Worm (Caenorhabditis elegans) whole organism, L2 larva: ENCODE data around the gene tag-123.

Experiments used
- C34F6.9 ChIP-seq: fragments of 150-350 bp; optimal IDR thresholded peaks from 2 replicates; lab custom pipeline; 2014; ENCODE audit warnings: missing biosample characterization, missing genetic modification characterization
- F13H6.1 ChIP-seq: sonication (generic microtip); optimal IDR thresholded peaks from 2 replicates; lab custom pipeline; 2016; ENCODE audit warnings: missing genetic modification characterization, missing compliant biosample characterization
- Y55F3AM.14 ChIP-seq: fragments of 200-800 bp; sonication (Bioruptor generic); optimal IDR thresholded peaks from 2 replicates; lab custom pipeline; 2018; ENCODE audit warnings: mild to moderate bottlenecking, missing genetic modification characterization, missing compliant biosample characterization
- ZK546.5 ChIP-seq: sonication (generic microtip); optimal IDR thresholded peaks from 2 replicates; lab custom pipeline; 2017; ENCODE audit warnings: missing biosample characterization, missing genetic modification characterization
- alr-1 ChIP-seq: fragments of 150-350 bp; optimal IDR thresholded peaks from 2 replicates; lab custom pipeline; 2014; ENCODE audit warnings: missing biosample characterization, missing genetic modification characterization
- blmp-1 ChIP-seq: sonication (generic microtip); optimal IDR thresholded peaks from 2 replicates; lab custom pipeline; 2017; ENCODE audit warnings: missing genetic modification characterization, mild to moderate bottlenecking, missing compliant biosample characterization, antibody characterized with exemption, moderate library complexity; ENCODE audit not compliant: insufficient read depth
- ceh-16 ChIP-seq: fragments of 150-350 bp; optimal IDR thresholded peaks from 2 replicates; lab custom pipeline; 2014; ENCODE audit warnings: missing biosample characterization, missing genetic modification characterization
- ceh-82 ChIP-seq: fragments of 150-350 bp; optimal IDR thresholded peaks from 2 replicates; lab custom pipeline; 2014; ENCODE audit warnings: missing biosample characterization, missing genetic modification characterization
- crh-2 ChIP-seq: sonication (generic microtip); optimal IDR thresholded peaks from 2 replicates; lab custom pipeline; 2017; ENCODE audit warnings: missing biosample characterization, missing genetic modification characterization
- egl-27 ChIP-seq: sonication (generic microtip); optimal IDR thresholded peaks from 3 replicates; lab custom pipeline; 2017; ENCODE audit warnings: missing biosample characterization, missing genetic modification reagents, missing genetic modification characterization
- elt-1 ChIP-seq: fragments of 150-350 bp; optimal IDR thresholded peaks from 2 replicates; lab custom pipeline; 2014; ENCODE audit warnings: missing biosample characterization, missing genetic modification characterization
- elt-3 ChIP-seq: sonication (generic microtip); optimal IDR thresholded peaks from 2 replicates; lab custom pipeline; 2017; ENCODE audit warnings: missing biosample characterization, missing genetic modification characterization
- fos-1 ChIP-seq: fragments of 150-350 bp; optimal IDR thresholded peaks from 2 replicates; lab custom pipeline; 2014; ENCODE audit warnings: missing biosample characterization, missing genetic modification characterization
- lin-11 ChIP-seq: fragments of 150-350 bp; sonication (generic microtip); optimal IDR thresholded peaks from 2 replicates; lab custom pipeline; 2014; ENCODE audit warnings: missing biosample characterization, missing genetic modification characterization, inconsistent platforms, mixed read lengths
- lin-13 ChIP-seq: fragments of 150-350 bp; optimal IDR thresholded peaks from 2 replicates; lab custom pipeline; 2014; ENCODE audit warnings: missing biosample characterization, missing genetic modification reagents, missing genetic modification characterization
- lin-39 ChIP-seq: fragments of 150-350 bp; optimal IDR thresholded peaks from 2 replicates; lab custom pipeline; 2014; ENCODE audit warnings: missing biosample characterization, missing genetic modification reagents, missing genetic modification characterization
- mab-5 ChIP-seq: fragments of 150-350 bp; optimal IDR thresholded peaks from 2 replicates; lab custom pipeline; 2014; ENCODE audit warnings: missing biosample characterization, missing genetic modification characterization
- mbf-1 ChIP-seq: sonication (generic microtip); optimal IDR thresholded peaks from 2 replicates; lab custom pipeline; 2017; ENCODE audit warnings: missing biosample characterization, missing genetic modification characterization
- mdl-1 ChIP-seq, 2 experiments: fragments of 150-350 bp in 1 of 2; sonication (generic microtip) in 1 of 2; optimal IDR thresholded peaks; 2 replicates each; lab custom pipeline; 2017; ENCODE audit warnings: missing biosample characterization in 2 of 2, missing genetic modification characterization in 2 of 2
- nhr-11 ChIP-seq: fragments of 150-350 bp; optimal IDR thresholded peaks from 2 replicates; lab custom pipeline; 2014; ENCODE audit warnings: missing biosample characterization, missing genetic modification characterization
- nhr-12 ChIP-seq: fragments of 150-350 bp; optimal IDR thresholded peaks from 2 replicates; lab custom pipeline; 2014; ENCODE audit warnings: missing biosample characterization, missing genetic modification characterization
- nhr-129 ChIP-seq: fragments of 150-350 bp; optimal IDR thresholded peaks from 2 replicates; lab custom pipeline; 2014; ENCODE audit warnings: missing biosample characterization, missing genetic modification characterization
- nhr-21 ChIP-seq: fragments of 150-350 bp; optimal IDR thresholded peaks from 2 replicates; lab custom pipeline; 2014; ENCODE audit warnings: missing biosample characterization, missing genetic modification characterization
- nhr-23 ChIP-seq: fragments of 150-350 bp; optimal IDR thresholded peaks from 2 replicates; lab custom pipeline; 2014; ENCODE audit warnings: missing biosample characterization, missing genetic modification reagents, missing genetic modification characterization
- nhr-77 ChIP-seq: fragments of 150-350 bp; optimal IDR thresholded peaks from 2 replicates; lab custom pipeline; 2014; ENCODE audit warnings: missing biosample characterization, missing genetic modification characterization
- peb-1 ChIP-seq: fragments of 150-350 bp; optimal IDR thresholded peaks from 2 replicates; lab custom pipeline; 2014; ENCODE audit warnings: missing biosample characterization, missing genetic modification characterization
- sma-3 ChIP-seq: sonication (generic microtip); optimal IDR thresholded peaks from 2 replicates; lab custom pipeline; 2016; ENCODE audit warnings: missing genetic modification reagents, missing genetic modification characterization, missing compliant biosample characterization
- sma-9 ChIP-seq, 2 experiments: fragments of 150-350 bp in 1 of 2; sonication (generic microtip) in 1 of 2; optimal IDR thresholded peaks; 2 replicates each; lab custom pipeline; 2014 to 2016; ENCODE audit warnings: missing genetic modification characterization in 2 of 2, mild to moderate bottlenecking in 1 of 2, missing biosample characterization in 1 of 2, missing compliant biosample characterization in 1 of 2, missing genetic modification reagents in 1 of 2, moderate library complexity in 1 of 2
- unc-62 ChIP-seq: fragments of 150-350 bp; optimal IDR thresholded peaks from 2 replicates; lab custom pipeline; 2014; ENCODE audit warnings: missing biosample characterization, missing genetic modification reagents, missing genetic modification characterization
- zag-1 ChIP-seq: fragments of 150-350 bp; optimal IDR thresholded peaks from 2 replicates; lab custom pipeline; 2014; ENCODE audit warnings: missing biosample characterization, missing genetic modification characterization
- ztf-4 ChIP-seq: fragments of 150-350 bp; optimal IDR thresholded peaks from 2 replicates; lab custom pipeline; 2014; ENCODE audit warnings: missing biosample characterization, missing genetic modification characterization

tag-123 gene

DNA sequence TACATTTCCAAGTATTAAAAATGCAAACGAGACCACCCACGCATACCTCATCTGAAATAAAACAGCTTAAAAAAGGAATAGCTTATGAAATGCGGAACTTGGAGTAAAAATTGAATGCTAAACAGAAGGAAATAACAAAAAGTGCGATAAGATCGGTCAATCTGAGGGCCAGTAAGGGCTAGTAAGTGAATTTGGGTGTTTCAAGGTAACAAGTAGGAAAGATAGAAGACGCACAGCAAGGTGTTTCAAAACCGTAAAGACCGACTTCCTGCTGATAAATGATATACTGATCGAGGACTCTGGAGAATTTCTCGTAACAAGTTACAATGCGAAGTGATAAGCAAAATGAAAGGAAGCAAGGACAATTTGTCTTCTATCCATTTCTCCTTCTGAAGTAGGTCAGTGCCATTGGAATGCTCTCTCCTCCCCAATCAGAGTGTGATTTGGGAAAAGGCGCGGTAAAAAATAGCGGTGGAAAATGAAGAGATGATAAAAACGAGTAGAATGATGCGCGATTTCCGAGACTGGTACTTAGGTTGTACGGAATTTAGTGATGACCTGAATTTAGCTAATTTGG is 33.8 kb upstream of the tag-123 start, which contains the start of gene dpy-6:
Gene dpy-6 (minus strand): TSS at position 51 of the 577 bp plus-strand sequence.
- TF ChIP-seq elt-1 (tag; lab: Kevin White, UChicago) (no peak), blmp-1 (tag; lab: Kevin White, UChicago) (peak; percentile 20), nhr-21 (tag; lab: Kevin White, UChicago) (peak; percentile 36), sma-3 (GFP tag; lab: Kevin White, UChicago) (peak; percentile 38)
- TF ChIP-seq, all 48 proteins: peak for 3

DNA sequence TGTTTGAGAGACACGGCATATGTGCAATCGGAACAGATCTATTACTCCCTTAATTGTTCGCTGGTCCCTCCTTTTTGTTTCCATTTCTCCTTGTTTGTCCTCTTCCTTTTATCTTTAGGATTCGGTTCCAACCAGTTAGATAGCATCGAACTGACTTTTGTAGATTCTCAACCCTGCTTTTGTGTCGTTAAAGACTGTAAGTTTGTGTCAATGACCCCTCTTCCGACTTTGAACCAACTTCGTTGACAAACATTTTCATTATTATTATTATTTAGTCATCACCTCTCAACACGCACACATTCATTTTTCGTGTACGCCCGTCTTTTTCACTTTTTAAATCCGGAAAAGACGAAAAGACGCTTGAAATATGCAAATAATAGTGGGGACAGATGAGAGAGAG is 24.3 kb upstream of the tag-123 start, which contains the start of gene F16F9.1:
Gene F16F9.1 (plus strand): TSS at position 301 of the 400 bp plus-strand sequence.
- TF ChIP-seq nhr-11 (tag; lab: Kevin White, UChicago) = no peak
- no peak for TF ChIP-seq nhr-77 (tag; lab: Kevin White, UChicago)
- no peak for TF ChIP-seq ceh-82 (tag; lab: Kevin White, UChicago)
- TF ChIP-seq mbf-1 (tag; lab: Kevin White, UChicago) = no peak
- TF ChIP-seq sma-9 (GFP tag; optimal IDR thresholded peaks at IDR 0.05; lab: Kevin White, UChicago) = no peak
- no peak for TF ChIP-seq sma-9 (tag; optimal IDR thresholded peaks at IDR 0.05; lab: Kevin White, UChicago)
- no peak for TF ChIP-seq peb-1 (tag; lab: Kevin White, UChicago)
- TF ChIP-seq nhr-129 (tag; lab: Kevin White, UChicago) = no peak
- no peak for TF ChIP-seq fos-1 (tag; lab: Kevin White, UChicago)

DNA sequence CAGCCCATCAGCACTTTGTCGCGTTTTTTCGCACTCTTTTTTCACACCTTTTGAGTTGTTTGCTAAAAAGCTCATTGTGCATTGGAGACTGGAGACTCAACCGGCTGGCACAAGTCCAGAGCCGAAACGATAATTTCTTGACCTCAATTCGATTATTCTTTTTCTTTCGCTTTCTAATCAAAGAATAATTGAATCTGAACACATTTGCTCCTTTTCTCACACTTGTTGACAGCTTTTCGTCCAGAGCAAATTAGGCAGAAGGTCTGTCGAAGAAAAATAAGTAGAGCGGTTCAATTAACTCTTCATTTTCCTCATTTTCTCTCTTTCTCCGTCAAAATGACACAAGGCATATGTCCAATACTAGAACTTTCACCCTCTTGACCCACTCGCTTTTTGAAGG is 23.1 kb upstream of the tag-123 start:
- TF ChIP-seq blmp-1 (tag; lab: Kevin White, UChicago) (no peak), Y55F3AM.14 (GFP tag; lab: Kevin White, UChicago) (no peak), nhr-21 (tag; lab: Kevin White, UChicago) (no peak), ceh-16 (tag; lab: Kevin White, UChicago) (no peak), mbf-1 (tag; lab: Kevin White, UChicago) (no peak), lin-39 (tag; lab: Kevin White, UChicago) (no peak), mab-5 (tag; lab: Kevin White, UChicago) (no peak), crh-2 (tag; lab: Kevin White, UChicago) (no peak), lin-13 (GFP tag; lab: Kevin White, UChicago) (no peak), mdl-1 (tag; optimal IDR thresholded peaks at IDR 0.05; lab: Kevin White, UChicago) (no peak), elt-3 (tag; lab: Kevin White, UChicago) (no peak), F13H6.1 (tag; lab: Kevin White, UChicago) (no peak), lin-11 (tag; lab: Kevin White, UChicago) (no peak), sma-3 (GFP tag; lab: Kevin White, UChicago) (no peak), alr-1 (tag; lab: Kevin White, UChicago) (no peak), nhr-12 (tag; lab: Kevin White, UChicago) (no peak), nhr-23 (no peak)

DNA sequence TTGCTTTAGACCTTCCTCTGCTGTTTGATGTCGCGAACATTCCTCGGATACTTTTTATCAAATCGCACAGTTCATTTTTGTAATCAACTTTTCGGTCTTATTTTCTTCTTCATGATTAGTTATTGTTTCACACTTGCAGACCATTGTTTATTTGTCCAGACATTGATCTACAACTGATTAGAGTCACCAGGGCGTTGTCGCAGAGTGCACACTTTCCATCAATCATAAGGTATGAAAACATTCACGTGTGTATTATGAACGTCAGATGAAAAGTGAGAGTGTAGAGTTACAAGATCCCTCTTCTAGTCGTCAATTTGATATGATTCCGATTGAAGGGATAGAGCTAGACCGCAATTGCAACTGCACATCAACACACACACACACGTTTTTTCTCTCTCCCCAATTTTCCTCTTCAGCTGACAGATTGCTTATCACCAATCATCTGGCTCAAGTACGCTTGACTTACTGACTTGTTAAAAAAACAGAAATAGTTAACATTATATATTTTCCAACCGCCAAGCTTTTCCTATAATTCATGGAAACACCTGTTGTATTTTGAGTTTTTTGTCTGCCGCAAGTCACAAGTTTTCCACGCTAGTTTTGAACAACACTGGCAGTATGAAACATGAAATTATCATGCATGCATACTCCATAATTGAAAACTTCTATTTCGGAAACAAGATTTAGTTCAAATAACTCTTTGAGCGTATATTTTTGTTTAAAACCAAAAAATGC is 18.3 kb upstream of the tag-123 start:
- peak; percentile 51 for TF ChIP-seq sma-9 (GFP tag; optimal IDR thresholded peaks at IDR 0.05; lab: Kevin White, UChicago)
- no peak for TF ChIP-seq sma-9 (tag; optimal IDR thresholded peaks at IDR 0.05; lab: Kevin White, UChicago)
- TF ChIP-seq nhr-129 (tag; lab: Kevin White, UChicago) = peak; percentile 32
- TF ChIP-seq F13H6.1 (tag; lab: Kevin White, UChicago) = peak; percentile 20
- no peak for TF ChIP-seq ZK546.5

DNA sequence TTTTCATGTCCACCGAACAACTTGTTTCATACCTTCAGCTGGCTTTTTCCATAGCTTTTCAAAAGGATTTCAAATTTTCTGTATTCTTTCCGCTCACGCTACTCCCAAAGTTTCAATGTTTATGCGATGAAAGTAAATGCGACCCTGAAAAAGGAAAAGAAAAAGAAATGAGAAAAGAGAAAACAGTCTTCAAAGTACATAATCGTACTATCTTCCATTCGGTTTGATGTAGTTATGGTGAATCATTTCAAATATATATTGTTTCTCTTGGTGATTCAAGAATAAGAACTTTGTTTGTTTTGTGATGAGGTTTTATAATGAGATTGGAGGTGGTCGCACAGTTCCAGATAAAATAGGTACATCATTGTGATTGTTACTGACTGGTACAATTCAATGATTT is 16.9 kb upstream of the tag-123 start:
- no peak for TF ChIP-seq nhr-23
- peak; percentile 37 for TF ChIP-seq blmp-1 (tag; lab: Kevin White, UChicago)

DNA sequence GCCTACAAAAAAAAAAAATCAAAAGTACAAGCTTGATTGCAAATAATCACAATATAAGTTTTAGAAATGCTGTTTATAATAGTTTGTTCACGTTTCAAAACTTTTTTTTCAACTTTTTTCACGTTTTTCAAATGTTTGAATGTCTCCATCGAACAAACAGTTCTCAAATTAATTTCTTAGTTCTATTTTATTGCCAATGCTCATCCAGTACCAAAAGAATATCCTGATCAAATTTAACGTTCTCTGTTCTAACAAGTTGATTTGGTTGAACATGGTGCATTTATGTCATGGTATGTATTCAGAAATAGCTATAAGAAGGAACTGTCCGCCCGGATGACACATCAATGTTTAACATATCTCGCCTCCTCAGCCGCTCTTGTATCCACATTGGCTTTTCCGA is 10.5 kb upstream of the tag-123 start, which contains the start of gene kin-9:
Gene kin-9 (plus strand): TSS at position 301 of the 400 bp plus-strand sequence.
- no peak for TF ChIP-seq nhr-129 (tag; lab: Kevin White, UChicago)
- no peak for TF ChIP-seq lin-13 (GFP tag; lab: Kevin White, UChicago)
- TF ChIP-seq F13H6.1 (tag; lab: Kevin White, UChicago) = no peak
- no peak for TF ChIP-seq peb-1 (tag; lab: Kevin White, UChicago)
- no peak for TF ChIP-seq ceh-16 (tag; lab: Kevin White, UChicago)
- no peak for TF ChIP-seq lin-39 (tag; lab: Kevin White, UChicago)
- no peak for TF ChIP-seq C34F6.9 (tag; lab: Kevin White, UChicago)
- no peak for TF ChIP-seq egl-27
- TF ChIP-seq blmp-1 (tag; lab: Kevin White, UChicago) = no peak
- TF ChIP-seq ZK546.5 = no peak
- no peak for TF ChIP-seq elt-1 (tag; lab: Kevin White, UChicago)
- TF ChIP-seq unc-62 (GFP tag; lab: Kevin White, UChicago) = no peak
- TF ChIP-seq ztf-4 (tag; lab: Kevin White, UChicago) = no peak
- no peak for TF ChIP-seq zag-1 (tag; lab: Kevin White, UChicago)
- TF ChIP-seq, all 48 proteins: peak for 0
